Fruit fly (Drosophila melanogaster) S2 (cell line): ENCODE results near the gene Ogg1.
A peak's percentile ranks its signal among the peaks of the same experiment; 100 is the strongest.

ENCODE experiments used
- CG8478 ChIP-seq: fragments of >200 bp; optimal IDR thresholded peaks from 2 replicates; lab custom pipeline; 2018
- CTCF ChIP-seq, 2 experiments: fragments of >200 bp; optimal IDR thresholded peaks; 2 replicates each; lab custom pipeline; 2018

Gene Ogg1

DNA sequence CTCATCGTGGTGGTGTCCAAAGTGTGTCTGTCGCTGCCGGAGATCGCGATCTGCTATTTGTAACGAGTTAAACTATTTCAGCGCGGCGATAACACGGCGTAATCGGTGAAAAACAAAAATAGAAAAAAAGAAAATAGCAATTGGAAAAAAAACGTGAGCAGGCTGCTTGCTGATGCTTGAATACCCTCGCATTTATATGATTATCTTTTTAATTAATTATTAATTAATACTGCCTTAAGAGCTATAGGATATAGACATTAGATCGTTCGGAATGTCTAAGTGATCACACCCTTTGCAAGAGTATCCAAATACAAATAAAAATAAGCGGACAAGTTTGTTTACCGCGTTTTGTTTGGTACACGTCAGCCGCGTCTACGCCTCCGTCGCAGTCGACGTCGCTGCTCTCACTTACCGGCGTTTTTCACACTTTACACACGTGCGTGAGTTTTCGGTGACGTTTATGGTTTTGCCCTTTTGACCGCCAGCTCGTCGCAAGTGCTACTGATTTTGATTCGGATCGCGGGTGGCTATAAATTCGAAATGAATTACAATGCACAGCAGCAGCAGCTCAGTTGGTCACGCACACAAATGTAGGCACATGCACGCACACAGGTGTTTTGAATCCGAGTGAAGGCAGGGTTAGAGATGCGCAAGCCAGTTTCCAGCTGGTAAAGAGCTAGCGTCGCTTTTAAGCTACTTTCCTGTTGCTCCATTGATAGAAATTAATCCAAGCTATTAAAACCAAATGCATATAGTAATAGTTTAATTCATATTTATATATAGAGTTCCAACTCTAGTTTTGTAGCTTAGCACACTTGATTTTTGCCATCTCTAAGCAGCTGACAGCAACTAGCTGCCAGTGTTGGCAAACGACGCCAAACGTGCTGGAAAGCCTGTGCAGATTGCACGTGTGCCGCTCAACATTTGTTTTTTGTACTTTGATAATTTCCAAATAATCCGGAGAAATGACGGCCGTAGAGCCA, 24.2 kb downstream of the Ogg1 start, which contains the start of the genes CG2004 and CG1785:
TSS of gene CG2004 (minus strand) at position 861 of the 983 bp plus-strand sequence.
TSS of gene CG1785 (plus strand) at position 873 of the 983 bp plus-strand sequence.
- TF ChIP-seq CTCF (optimal IDR thresholded peaks at IDR 0.05; lab: Kevin White, UChicago) (no peak), CG8478 (lab: Kevin White, UChicago) (no peak)

DNA sequence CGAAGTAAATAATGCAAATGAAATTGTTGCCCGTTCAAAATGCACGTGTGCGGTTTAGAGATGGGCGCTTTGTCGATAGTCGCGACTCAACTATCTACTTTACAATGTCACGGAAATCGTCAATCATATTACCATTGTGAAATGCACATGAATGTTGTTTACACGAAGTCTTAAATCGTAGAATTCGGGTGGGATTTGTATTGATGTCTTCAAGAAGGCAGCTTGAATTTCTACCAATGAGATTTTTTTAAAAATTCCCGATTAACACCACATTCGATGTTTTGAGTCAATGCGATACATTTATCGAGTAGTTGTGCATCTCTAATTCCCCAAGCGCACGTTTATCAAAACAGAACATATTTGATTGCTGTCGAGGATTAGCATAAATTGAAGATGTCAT, 30.1 kb downstream of the Ogg1 start, which contains the start of gene CG1789:
TSS of gene CG1789 (plus strand) at position 308 of the 400 bp plus-strand sequence.
- TF ChIP-seq CTCF (optimal IDR thresholded peaks at IDR 0.05; lab: Kevin White, UChicago) (no peak), CG8478 (lab: Kevin White, UChicago) (no peak)

DNA sequence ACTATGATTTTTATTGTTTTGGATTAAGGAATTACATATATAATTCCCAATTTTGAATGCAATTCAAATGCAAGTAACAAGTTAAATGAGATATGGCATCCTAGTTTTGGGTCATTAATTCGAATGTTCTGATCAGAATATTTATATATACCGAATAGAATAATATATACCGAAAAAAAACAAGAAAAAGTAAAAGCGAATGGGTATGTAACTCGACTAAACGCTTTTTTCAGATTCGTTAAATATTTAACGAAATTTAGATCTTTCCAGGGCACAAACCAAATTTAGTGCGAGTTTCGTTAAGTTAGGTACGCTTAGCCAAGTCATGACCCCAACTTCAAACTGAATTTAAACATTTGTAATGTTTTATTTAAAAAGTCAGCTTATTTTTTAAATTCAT, 31.4 kb downstream of the Ogg1 start:
- TF ChIP-seq CTCF (optimal IDR thresholded peaks at IDR 0.05; lab: Kevin White, UChicago) (peak in 1 of 2 experiments; percentile 44), CG8478 (lab: Kevin White, UChicago) (no peak)

DNA sequence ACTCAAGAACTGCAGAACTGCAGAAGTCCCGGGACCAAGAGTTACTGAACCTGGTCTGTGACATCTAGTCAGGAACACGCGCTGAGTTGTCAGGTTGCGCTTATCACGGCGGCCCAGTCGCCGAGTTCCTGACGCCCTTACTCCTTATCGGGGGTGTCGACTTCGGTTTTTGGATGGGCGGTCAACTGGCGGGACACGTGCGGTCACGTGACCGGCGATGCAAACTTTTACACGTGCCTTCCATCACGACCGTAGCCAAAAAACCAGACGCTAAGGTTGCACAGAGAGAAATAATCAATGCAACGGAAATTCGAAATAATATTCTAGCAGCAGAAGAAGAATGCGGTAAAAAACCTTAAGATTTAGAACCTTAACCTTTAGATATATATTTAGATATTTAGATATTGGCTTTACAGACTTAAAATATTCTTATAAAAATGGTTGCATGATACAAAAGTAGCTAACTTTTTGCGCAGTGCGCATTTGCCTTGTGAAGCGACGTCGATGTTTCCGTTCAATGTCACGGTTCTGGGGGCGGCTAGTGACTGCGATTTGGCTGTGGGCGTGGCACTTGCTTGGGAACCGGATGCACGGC, 33.4 kb downstream of the Ogg1 start:
- TF ChIP-seq CG8478 (lab: Kevin White, UChicago) = no peak
- no peak for TF ChIP-seq CTCF (optimal IDR thresholded peaks at IDR 0.05; lab: Kevin White, UChicago)

DNA sequence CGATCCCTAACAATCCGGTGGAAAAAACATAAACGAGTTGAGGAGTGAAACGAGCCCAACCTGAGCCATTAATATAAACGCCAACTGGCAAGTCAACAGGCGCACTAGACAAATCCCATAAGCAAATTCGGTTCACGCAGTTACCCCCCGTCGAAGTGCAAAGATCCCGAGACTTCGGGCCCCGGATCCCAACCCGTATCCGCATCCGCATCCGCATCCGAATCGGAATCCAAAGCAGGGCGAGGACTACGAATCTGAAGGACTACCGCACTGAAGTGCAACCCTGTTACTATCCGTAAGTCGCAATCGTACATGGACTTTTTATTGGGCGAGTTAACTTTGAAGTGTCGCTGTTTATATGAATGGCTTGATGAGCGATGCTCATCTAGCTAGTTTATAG, 34.7 kb downstream of the Ogg1 start:
- TF ChIP-seq CG8478 (lab: Kevin White, UChicago) = no peak
- TF ChIP-seq CTCF (optimal IDR thresholded peaks at IDR 0.05; lab: Kevin White, UChicago) = no peak

DNA sequence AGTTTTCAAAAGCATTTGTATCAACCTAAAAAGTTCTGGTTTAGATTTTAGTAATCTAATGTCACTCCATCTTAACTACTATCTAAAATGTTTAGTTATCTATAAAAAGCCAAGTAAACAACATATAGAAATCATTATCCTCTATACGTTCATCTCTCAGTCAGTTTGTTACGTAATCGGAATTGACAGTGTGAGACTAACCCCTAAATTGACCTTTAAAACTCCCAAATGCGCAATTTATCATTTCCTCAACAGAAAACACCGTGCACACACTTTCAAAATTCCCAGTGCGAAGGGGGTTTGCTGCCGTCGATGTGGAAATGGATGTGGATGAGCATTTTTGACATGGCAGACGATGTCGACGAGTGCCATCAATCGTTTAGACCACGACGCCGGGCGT, 35.1 kb downstream of the Ogg1 start:
- no peak for TF ChIP-seq CG8478 (lab: Kevin White, UChicago)
- no peak for TF ChIP-seq CTCF (optimal IDR thresholded peaks at IDR 0.05; lab: Kevin White, UChicago)

- TF ChIP-seq CG8478 (lab: Kevin White, UChicago) = no peak
- TF ChIP-seq CTCF (optimal IDR thresholded peaks at IDR 0.05; lab: Kevin White, UChicago) = no peak
These were observed 36.7 kb downstream of the Ogg1 start for dm6 chrX:8726816-8727215.

DNA sequence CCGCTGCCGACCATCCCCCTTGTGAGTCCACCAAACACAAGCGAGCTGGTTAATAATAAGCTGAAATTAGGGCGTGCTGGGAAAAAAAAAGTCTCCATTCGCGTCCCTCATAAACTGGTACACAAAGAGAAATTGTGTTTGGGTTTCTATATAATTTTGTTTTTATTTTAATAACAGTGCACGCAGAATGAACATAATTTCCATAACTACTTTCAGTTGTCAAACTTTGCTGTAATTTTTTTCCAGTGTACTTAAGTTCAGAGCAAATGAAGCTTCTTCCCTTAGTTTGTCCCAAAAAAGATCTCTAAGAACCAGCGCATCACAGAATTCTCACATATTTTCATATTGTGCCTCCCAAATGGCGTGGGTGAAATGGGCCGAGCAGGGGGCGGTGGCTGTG, 37.9 kb downstream of the Ogg1 start:
- no peak for TF ChIP-seq CG8478 (lab: Kevin White, UChicago)
- TF ChIP-seq CTCF (optimal IDR thresholded peaks at IDR 0.05; lab: Kevin White, UChicago) = no peak

DNA sequence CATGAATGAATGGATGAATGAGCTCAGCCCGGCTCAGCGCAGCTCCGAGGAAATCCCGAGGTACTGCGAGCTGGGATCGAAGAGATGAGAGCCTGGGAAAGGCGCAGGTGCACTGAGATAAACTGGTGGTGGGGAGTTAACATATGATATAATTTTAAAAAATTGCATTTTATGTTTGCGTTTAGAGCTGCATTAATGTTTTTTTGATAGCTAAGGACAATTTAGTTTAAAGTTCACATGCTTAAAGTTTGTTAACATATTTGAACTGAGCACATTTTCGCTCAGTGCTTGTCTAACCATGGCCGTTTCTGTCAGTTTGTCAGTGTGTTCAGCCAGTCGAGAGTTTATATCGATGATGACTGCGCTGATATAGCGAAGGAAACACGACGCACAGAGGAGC, 40.2 kb downstream of the Ogg1 start:
- TF ChIP-seq CG8478 (lab: Kevin White, UChicago) (no peak), CTCF (optimal IDR thresholded peaks at IDR 0.05; lab: Kevin White, UChicago) (no peak)

DNA sequence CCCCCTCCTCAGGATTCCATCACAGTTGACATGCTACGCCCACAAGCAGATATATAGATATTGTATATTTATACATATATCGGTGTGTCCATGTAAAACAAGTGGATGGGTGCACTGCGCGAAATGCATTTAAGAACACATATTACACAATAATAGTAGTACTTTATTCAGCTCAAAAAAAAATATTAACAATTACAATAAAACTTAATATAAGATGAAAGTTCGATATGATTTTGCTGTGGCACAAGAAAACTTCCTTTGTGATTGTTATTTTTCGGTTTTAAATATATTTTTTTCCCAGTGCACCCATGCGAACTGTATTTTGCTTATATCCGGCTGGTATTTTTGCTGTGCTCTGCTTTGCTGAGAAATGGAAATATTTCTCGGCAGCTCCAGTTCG, 41.3 kb downstream of the Ogg1 start:
- TF ChIP-seq CG8478 (lab: Kevin White, UChicago) (no peak), CTCF (optimal IDR thresholded peaks at IDR 0.05; lab: Kevin White, UChicago) (no peak)

DNA sequence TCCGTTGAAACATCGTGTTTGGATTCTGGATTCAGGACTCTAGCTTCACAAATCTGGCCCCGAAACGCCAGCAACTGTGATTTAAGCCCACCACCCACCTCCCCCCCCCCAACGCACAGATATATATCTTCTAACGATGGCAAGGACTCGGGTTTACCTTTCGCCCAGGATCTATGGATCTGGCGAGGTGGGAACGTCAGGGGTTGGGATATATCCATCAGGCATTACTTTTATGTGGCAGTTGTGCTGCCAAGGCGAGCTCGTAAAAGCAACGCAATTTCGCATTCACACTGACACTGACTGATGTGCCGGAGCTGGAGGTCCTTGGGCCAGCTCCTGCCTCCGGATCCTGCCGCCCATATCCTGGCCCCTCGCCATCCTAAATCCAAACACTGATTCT, 42.3 kb downstream of the Ogg1 start:
- no peak for TF ChIP-seq CTCF (optimal IDR thresholded peaks at IDR 0.05; lab: Kevin White, UChicago)
- TF ChIP-seq CG8478 (lab: Kevin White, UChicago) = no peak
